Fruit fly (Drosophila melanogaster): ENCODE measurements around the gene Dysb.

DNA sequence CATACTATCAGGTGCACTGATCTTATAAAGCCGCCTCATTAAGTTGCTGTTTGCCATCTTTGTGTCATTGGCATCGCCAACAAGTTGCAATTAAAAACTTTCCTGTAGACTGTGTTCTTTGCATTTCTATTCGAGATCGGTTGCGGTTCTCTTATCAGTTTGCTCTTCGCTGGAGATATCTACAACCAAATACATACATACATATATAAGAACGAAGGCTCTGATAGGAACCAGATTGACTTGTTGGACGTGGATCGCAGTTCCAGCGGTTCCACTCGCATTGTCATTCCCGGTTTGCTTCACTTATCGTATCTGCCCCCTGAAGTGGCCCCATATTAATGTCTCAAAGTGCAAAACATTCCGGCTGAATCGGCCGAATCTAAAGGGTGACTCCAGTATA lies 42.7 kb upstream of the Dysb start:
- TF ChIP-seq Hr83 (GFP tag; optimal IDR thresholded peaks at IDR 0.05; ENCODE audit: poor library complexity, severe bottlenecking) (no peak), OdsH (GFP tag; optimal IDR thresholded peaks at IDR 0.05) (no peak), CG32264 (GFP tag; optimal IDR thresholded peaks at IDR 0.05) (no peak), fru (GFP tag; optimal IDR thresholded peaks at IDR 0.05) (no peak)

Data from whole organism, wandering third instar larva.